Worm (Caenorhabditis elegans): ENCODE results near the gene srbc-3.

ce11 chrV:3347486-3347885, 39.2 kb downstream of the srbc-3 start:
- no peak for TF ChIP-seq drap-1 (GFP tag; optimal IDR thresholded peaks at IDR 0.05)
- no peak for TF ChIP-seq blmp-1 (tag; optimal IDR thresholded peaks at IDR 0.05)
- TF ChIP-seq pha-4 (tag; optimal IDR thresholded peaks at IDR 0.05) = no peak
- no peak for TF ChIP-seq bed-3 (GFP tag; optimal IDR thresholded peaks at IDR 0.05)
- no peak for TF ChIP-seq lin-13 (tag; optimal IDR thresholded peaks at IDR 0.05)
- TF ChIP-seq nhr-28 (tag; optimal IDR thresholded peaks at IDR 0.05) = no peak
- no peak for TF ChIP-seq ztf-11 (tag; optimal IDR thresholded peaks at IDR 0.05)
- no peak for TF ChIP-seq unc-62 (GFP tag; optimal IDR thresholded peaks at IDR 0.05)
- no peak for TF ChIP-seq elt-1 (tag; optimal IDR thresholded peaks at IDR 0.05; ENCODE audit: borderline replicate concordance, insufficient read depth)
- no peak for TF ChIP-seq sptf-1 (tag; optimal IDR thresholded peaks at IDR 0.05)
